Worm (Caenorhabditis elegans): Measurements from ENCODE around the gene R10D12.6.

DNA sequence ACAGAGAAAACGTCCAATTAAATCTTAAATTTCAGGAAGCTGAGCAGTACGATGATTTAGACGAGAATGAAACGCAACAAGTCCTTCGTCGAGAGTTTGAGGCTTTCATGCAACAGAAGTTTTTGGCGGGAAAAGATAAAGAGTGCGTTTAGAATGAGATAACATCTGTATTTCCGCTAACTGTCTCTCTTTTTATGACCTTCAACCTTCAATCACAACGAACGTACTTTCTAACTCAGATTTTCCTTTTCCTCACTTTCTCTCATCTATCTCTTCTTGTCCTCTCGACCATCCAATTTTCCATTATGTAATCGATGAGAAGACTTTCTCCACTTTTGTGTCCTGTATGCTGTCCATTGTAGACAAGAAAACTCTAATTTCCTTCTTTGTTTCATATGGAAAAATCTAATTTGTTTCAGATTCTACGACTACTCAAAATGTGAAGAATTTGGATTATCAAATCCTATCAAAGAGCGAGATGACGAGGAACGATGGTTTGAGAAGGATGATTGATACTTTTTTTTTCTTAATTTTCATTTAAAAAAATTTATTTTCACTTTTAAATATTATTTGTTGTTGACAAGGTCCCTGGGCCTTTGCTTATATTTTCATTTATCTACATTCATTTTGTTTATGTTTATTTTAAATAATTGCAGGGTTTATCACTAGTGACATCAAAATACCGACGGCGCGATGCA lies 14.3 kb downstream of the R10D12.6 start, which contains the start of gene sao-1:
- TF ChIP-seq C34F6.9 (tag; optimal IDR thresholded peaks at IDR 0.05) = no peak
- TF ChIP-seq unc-39 (tag; optimal IDR thresholded peaks at IDR 0.05) = no peak
- TF ChIP-seq nhr-237 (tag; optimal IDR thresholded peaks at IDR 0.05) = no peak
- TF ChIP-seq zag-1 (tag; optimal IDR thresholded peaks at IDR 0.05) = no peak
- no peak for TF ChIP-seq sem-4 (tag; optimal IDR thresholded peaks at IDR 0.05)
- TF ChIP-seq peb-1 (tag; optimal IDR thresholded peaks at IDR 0.05) = no peak
- TF ChIP-seq nhr-129 (tag; optimal IDR thresholded peaks at IDR 0.05) = no peak
- no peak for TF ChIP-seq snpc-4 (tag; optimal IDR thresholded peaks at IDR 0.05)
- no peak for TF ChIP-seq unc-62 (GFP tag; optimal IDR thresholded peaks at IDR 0.05)
- no peak for TF ChIP-seq ztf-4 (tag; optimal IDR thresholded peaks at IDR 0.05)

All from whole organism, L2 larva.